Worm (Caenorhabditis elegans) whole organism, young adult: ENCODE measurements around the gene sru-7.

Experiments
- ama-1 ChIP-seq, 3 experiments: fragments of 150-350 bp in 1 of 3; sonication (generic microtip) in 2 of 3; optimal IDR thresholded peaks; 2 replicates each; lab custom pipeline; 2014 to 2018; ENCODE audit warnings: missing biosample characterization in 2 of 3, missing genetic modification characterization in 2 of 3, missing genetic modification reagents in 2 of 3
- bed-1 ChIP-seq: fragments of 200-800 bp; sonication (Bioruptor generic); IDR thresholded peaks from 2 replicates; pipeline ENCODE4 v1.3.6; 2022; ENCODE audit warnings: missing genetic modification reagents, missing genetic modification characterization, missing compliant biosample characterization
- gei-17 ChIP-seq: fragments of 200-800 bp; sonication (Bioruptor generic); optimal IDR thresholded peaks from 2 replicates; lab custom pipeline; 2018; ENCODE audit warnings: mild to moderate bottlenecking, missing genetic modification characterization, missing compliant biosample characterization
- unc-130 ChIP-seq: sonication (generic microtip); optimal IDR thresholded peaks from 2 replicates; lab custom pipeline; 2016; ENCODE audit warnings: missing genetic modification reagents, missing genetic modification characterization, missing compliant biosample characterization

DNA sequence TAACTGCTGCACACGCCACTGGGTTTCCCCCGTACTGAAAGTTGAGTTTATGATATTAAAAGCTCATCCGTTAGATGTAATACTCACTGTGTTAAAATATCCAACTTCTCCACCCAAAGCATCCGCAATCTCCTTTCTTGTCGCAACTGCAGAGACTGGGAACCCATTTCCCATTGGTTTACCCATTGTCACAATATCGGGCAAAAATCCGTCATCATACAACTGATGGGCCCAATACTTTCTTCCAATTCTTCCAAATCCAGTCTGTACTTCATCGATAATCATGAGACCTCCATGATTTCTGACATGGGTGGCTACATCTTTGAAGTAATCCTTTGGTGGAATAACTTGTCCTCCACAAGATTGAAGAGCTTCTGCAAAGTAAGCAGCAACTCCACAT lies 42.5 kb upstream of the sru-7 start:
- TF ChIP-seq ama-1 (optimal IDR thresholded peaks at IDR 0.05; lab: Kevin White, UChicago) = no peak
- no peak for TF ChIP-seq ama-1 (GFP tag; optimal IDR thresholded peaks at IDR 0.05; lab: Kevin White, UChicago)
- TF ChIP-seq bed-1 (GFP tag; lab: Robert Waterston, UW) = no peak
- TF ChIP-seq gei-17 (GFP tag; lab: Kevin White, UChicago) = no peak
- TF ChIP-seq unc-130 (GFP tag; lab: Kevin White, UChicago) = no peak
